Worm (Caenorhabditis elegans): ENCODE measurements around the gene C50H11.13.

Gene C50H11.13

DNA sequence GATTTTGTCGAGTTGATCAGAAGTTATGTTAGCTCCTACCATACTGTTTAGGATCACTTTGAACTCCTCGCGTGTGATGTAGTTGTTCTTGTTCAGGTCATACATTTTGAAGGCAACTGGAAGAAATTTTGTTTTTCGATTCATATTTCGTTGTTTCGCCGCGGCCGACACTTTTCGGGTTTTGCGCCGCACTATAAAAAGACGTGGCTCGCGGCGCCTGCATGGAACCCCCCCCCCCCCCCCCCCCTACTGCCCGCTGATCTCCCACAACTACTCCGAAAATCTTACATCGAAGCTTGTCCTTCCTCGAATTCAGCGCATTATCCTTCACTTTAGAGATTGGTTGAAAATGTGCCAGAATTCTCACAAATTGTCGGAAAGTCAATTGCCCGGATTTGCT, 33.4 kb downstream of the C50H11.13 start:
- TF ChIP-seq elt-3 (tag; optimal IDR thresholded peaks at IDR 0.05) (no peak), flh-1 (GFP tag; optimal IDR thresholded peaks at IDR 0.05) (no peak), bed-3 (GFP tag; optimal IDR thresholded peaks at IDR 0.05) (no peak), pha-4 (tag; optimal IDR thresholded peaks at IDR 0.05) (no peak), lsy-2 (tag; optimal IDR thresholded peaks at IDR 0.05) (no peak), tbx-8 (GFP tag; optimal IDR thresholded peaks at IDR 0.05) (no peak), mab-5 (tag; optimal IDR thresholded peaks at IDR 0.05) (no peak), unc-39 (tag; optimal IDR thresholded peaks at IDR 0.05) (no peak), nhr-12 (tag; optimal IDR thresholded peaks at IDR 0.05) (no peak), hlh-1 (tag; optimal IDR thresholded peaks at IDR 0.05) (no peak), elt-1 (tag; optimal IDR thresholded peaks at IDR 0.05; ENCODE audit: borderline replicate concordance, insufficient read depth) (no peak), ceh-43 (GFP tag; optimal IDR thresholded peaks at IDR 0.05) (no peak), nhr-2 (tag; optimal IDR thresholded peaks at IDR 0.05) (no peak), ham-2 (GFP tag; optimal IDR thresholded peaks at IDR 0.05) (no peak), ceh-83 (GFP tag; optimal IDR thresholded peaks at IDR 0.05) (no peak), snpc-4 (tag; optimal IDR thresholded peaks at IDR 0.05) (no peak), nhr-28 (tag; optimal IDR thresholded peaks at IDR 0.05) (no peak), mls-2 (tag; optimal IDR thresholded peaks at IDR 0.05) (no peak)

ce11 chrV:3034236-3034635, 37.2 kb downstream of the C50H11.13 start, which contains the start of gene srw-8:
Gene srw-8, minus strand, starts transcription at chrV:3034336.
- no peak for TF ChIP-seq blmp-1 (tag; optimal IDR thresholded peaks at IDR 0.05)
- TF ChIP-seq bed-3 (GFP tag; optimal IDR thresholded peaks at IDR 0.05): no peak
- no peak for TF ChIP-seq mab-5 (tag; optimal IDR thresholded peaks at IDR 0.05)
- no peak for TF ChIP-seq elt-1 (tag; optimal IDR thresholded peaks at IDR 0.05; ENCODE audit: borderline replicate concordance, insufficient read depth)
- no peak for TF ChIP-seq mep-1 (tag; optimal IDR thresholded peaks at IDR 0.05)
- no peak for TF ChIP-seq mls-2 (tag; optimal IDR thresholded peaks at IDR 0.05)
- no peak for TF ChIP-seq unc-62 (GFP tag; optimal IDR thresholded peaks at IDR 0.05)
- no peak for TF ChIP-seq zip-8 (tag; optimal IDR thresholded peaks at IDR 0.05)
- TF ChIP-seq lin-32 (GFP tag; optimal IDR thresholded peaks at IDR 0.05): no peak
- TF ChIP-seq nhr-2 (tag; optimal IDR thresholded peaks at IDR 0.05): no peak
- TF ChIP-seq hlh-1 (tag; optimal IDR thresholded peaks at IDR 0.05): no peak
- TF ChIP-seq nhr-76 (tag; optimal IDR thresholded peaks at IDR 0.05): no peak
- no peak for TF ChIP-seq unc-120 (tag; optimal IDR thresholded peaks at IDR 0.05; ENCODE audit: poor library complexity, severe bottlenecking)
- TF ChIP-seq tbx-8 (GFP tag; optimal IDR thresholded peaks at IDR 0.05): no peak
- no peak for TF ChIP-seq sptf-1 (tag; optimal IDR thresholded peaks at IDR 0.05)
- TF ChIP-seq nhr-12 (tag; optimal IDR thresholded peaks at IDR 0.05): no peak
- TF ChIP-seq ces-1 (GFP tag; optimal IDR thresholded peaks at IDR 0.05): no peak
- TF ChIP-seq nhr-28 (tag; optimal IDR thresholded peaks at IDR 0.05): no peak
- no peak for TF ChIP-seq lin-13 (tag; optimal IDR thresholded peaks at IDR 0.05)

DNA sequence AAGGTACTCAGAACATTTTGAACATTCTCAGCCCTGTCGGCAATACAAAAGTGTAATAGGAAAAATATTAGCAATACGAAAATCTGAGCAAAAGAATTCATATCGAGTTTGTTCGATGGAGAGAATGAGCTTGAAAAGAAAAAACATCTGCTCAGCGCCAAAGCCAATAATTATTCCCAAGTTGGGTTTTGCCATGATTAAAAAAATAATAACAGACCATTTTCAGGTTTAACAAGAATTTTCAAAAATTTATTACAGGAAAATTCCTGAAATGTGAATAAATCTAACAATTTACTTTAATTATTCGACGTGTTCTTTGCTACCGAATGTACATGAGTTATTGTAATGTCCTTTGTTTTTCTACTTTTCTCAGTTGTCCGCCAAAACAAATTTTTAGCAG, 39.1 kb downstream of the C50H11.13 start, which contains the start of gene irld-38:
Gene irld-38, minus strand, starts transcription at position 101 of the 400 bp plus-strand sequence.
- TF ChIP-seq flh-1 (GFP tag; optimal IDR thresholded peaks at IDR 0.05): no peak
- no peak for TF ChIP-seq lin-13 (tag; optimal IDR thresholded peaks at IDR 0.05)
- TF ChIP-seq snpc-4 (tag; optimal IDR thresholded peaks at IDR 0.05): no peak
- no peak for TF ChIP-seq M03D4.4 (tag; optimal IDR thresholded peaks at IDR 0.05)
- TF ChIP-seq sptf-1 (tag; optimal IDR thresholded peaks at IDR 0.05): no peak
- TF ChIP-seq hlh-1 (tag; optimal IDR thresholded peaks at IDR 0.05): no peak
- no peak for TF ChIP-seq nhr-2 (tag; optimal IDR thresholded peaks at IDR 0.05)
- TF ChIP-seq nhr-28 (tag; optimal IDR thresholded peaks at IDR 0.05): no peak
- no peak for TF ChIP-seq ceh-83 (GFP tag; optimal IDR thresholded peaks at IDR 0.05)
- TF ChIP-seq mab-5 (tag; optimal IDR thresholded peaks at IDR 0.05): no peak
- no peak for TF ChIP-seq blmp-1 (tag; optimal IDR thresholded peaks at IDR 0.05)
- no peak for TF ChIP-seq nhr-237 (tag; optimal IDR thresholded peaks at IDR 0.05)
- TF ChIP-seq elt-1 (tag; optimal IDR thresholded peaks at IDR 0.05; ENCODE audit: borderline replicate concordance, insufficient read depth): no peak

DNA sequence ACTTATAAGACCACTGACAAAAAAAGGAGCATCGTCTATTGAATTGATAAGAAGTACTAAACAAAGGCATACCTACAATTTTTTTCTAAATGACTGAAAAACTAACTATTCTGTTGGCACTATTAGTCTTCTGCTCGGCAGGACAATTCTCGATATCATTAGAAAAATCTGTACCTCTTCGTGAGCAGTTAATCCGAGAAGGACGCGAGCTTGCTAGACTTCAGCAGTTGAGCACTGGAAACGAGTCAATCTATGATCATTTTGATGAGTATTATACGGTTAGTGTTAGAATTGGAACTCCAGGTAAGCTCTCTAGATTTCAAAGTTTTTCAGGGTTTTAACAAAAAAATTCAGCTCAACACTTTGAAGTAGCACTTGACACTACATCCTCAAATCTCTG, 43.2 kb downstream of the C50H11.13 start, which contains the start of gene asp-7:
Gene asp-7, plus strand, starts transcription at position 81 of the 400 bp plus-strand sequence.
- TF ChIP-seq blmp-1 (tag; optimal IDR thresholded peaks at IDR 0.05) (no peak), nhr-237 (tag; optimal IDR thresholded peaks at IDR 0.05) (no peak), flh-1 (GFP tag; optimal IDR thresholded peaks at IDR 0.05) (no peak), drap-1 (GFP tag; optimal IDR thresholded peaks at IDR 0.05) (no peak), ceh-83 (GFP tag; optimal IDR thresholded peaks at IDR 0.05) (no peak), ces-1 (GFP tag; optimal IDR thresholded peaks at IDR 0.05) (no peak), mls-2 (tag; optimal IDR thresholded peaks at IDR 0.05) (no peak), unc-39 (tag; optimal IDR thresholded peaks at IDR 0.05) (no peak), sptf-1 (tag; optimal IDR thresholded peaks at IDR 0.05) (no peak), ceh-43 (GFP tag; optimal IDR thresholded peaks at IDR 0.05) (no peak), unc-120 (tag; optimal IDR thresholded peaks at IDR 0.05; ENCODE audit: poor library complexity, severe bottlenecking) (no peak), zip-8 (tag; optimal IDR thresholded peaks at IDR 0.05) (no peak)

Measured in whole organism, mixed stage, embryonic.